Worm (Caenorhabditis elegans) whole organism, mixed stage, embryonic: Measurements from ENCODE around the gene daf-41.

Source experiments
- M03D4.4 ChIP-seq: sonication (generic microtip); optimal IDR thresholded peaks from 2 replicates; lab custom pipeline; 2017; ENCODE audit warnings: mild to moderate bottlenecking, missing genetic modification characterization, missing compliant biosample characterization
- bed-3 ChIP-seq: fragments of 200-800 bp; sonication (Bioruptor generic); optimal IDR thresholded peaks from 3 replicates; lab custom pipeline; 2018; ENCODE audit warnings: mild to moderate bottlenecking, missing genetic modification characterization, moderate library complexity, missing compliant biosample characterization
- blmp-1 ChIP-seq: fragments of 150-350 bp; optimal IDR thresholded peaks from 2 replicates; lab custom pipeline; 2014; ENCODE audit warnings: missing biosample characterization, missing genetic modification characterization
- ceh-39 ChIP-seq: fragments of 150-350 bp; optimal IDR thresholded peaks from 2 replicates; lab custom pipeline; 2014; ENCODE audit warnings: missing biosample characterization, missing genetic modification characterization
- ceh-43 ChIP-seq: fragments of 200-800 bp; sonication (Bioruptor generic); optimal IDR thresholded peaks from 2 replicates; lab custom pipeline; 2018; ENCODE audit warnings: mild to moderate bottlenecking, missing genetic modification characterization, moderate library complexity, missing compliant biosample characterization
- ces-1 ChIP-seq: fragments of 150-350 bp; optimal IDR thresholded peaks from 2 replicates; lab custom pipeline; 2014; ENCODE audit warnings: missing biosample characterization, missing genetic modification reagents, missing genetic modification characterization
- drap-1 ChIP-seq: fragments of 200-800 bp; sonication (Bioruptor generic); optimal IDR thresholded peaks from 3 replicates; lab custom pipeline; 2018; ENCODE audit warnings: mild to moderate bottlenecking, missing genetic modification characterization, missing compliant biosample characterization
- elt-1 ChIP-seq: sonication (generic microtip); optimal IDR thresholded peaks from 2 replicates; lab custom pipeline; 2017; ENCODE audit warnings: missing genetic modification characterization, mild to moderate bottlenecking, missing compliant biosample characterization, antibody characterized with exemption, moderate library complexity, borderline replicate concordance; ENCODE audit not compliant: insufficient read depth
- elt-3 ChIP-seq: fragments of 150-350 bp; optimal IDR thresholded peaks from 2 replicates; lab custom pipeline; 2014; ENCODE audit warnings: missing biosample characterization, missing genetic modification characterization
- flh-1 ChIP-seq: fragments of 200-800 bp; sonication (Bioruptor generic); optimal IDR thresholded peaks from 2 replicates; lab custom pipeline; 2018; ENCODE audit warnings: mild to moderate bottlenecking, missing genetic modification characterization, moderate library complexity, missing compliant biosample characterization
- ham-2 ChIP-seq: fragments of 200-800 bp; sonication (Bioruptor generic); optimal IDR thresholded peaks from 2 replicates; lab custom pipeline; 2018; ENCODE audit warnings: mild to moderate bottlenecking, missing genetic modification characterization, missing compliant biosample characterization
- hlh-1 ChIP-seq: fragments of 150-350 bp; optimal IDR thresholded peaks from 2 replicates; lab custom pipeline; 2014; ENCODE audit warnings: missing biosample characterization, missing genetic modification reagents, missing genetic modification characterization
- lin-13 ChIP-seq: fragments of 150-350 bp; optimal IDR thresholded peaks from 2 replicates; lab custom pipeline; 2014; ENCODE audit warnings: missing biosample characterization, missing genetic modification characterization
- mab-5 ChIP-seq: fragments of 150-350 bp; optimal IDR thresholded peaks from 2 replicates; lab custom pipeline; 2014; ENCODE audit warnings: missing biosample characterization, missing genetic modification characterization
- mls-2 ChIP-seq: sonication (generic microtip); optimal IDR thresholded peaks from 2 replicates; lab custom pipeline; 2016; ENCODE audit warnings: mild to moderate bottlenecking, missing genetic modification characterization, moderate library complexity, missing compliant biosample characterization
- nhr-12 ChIP-seq: fragments of 150-350 bp; optimal IDR thresholded peaks from 2 replicates; lab custom pipeline; 2014; ENCODE audit warnings: missing biosample characterization, missing genetic modification characterization
- nhr-2 ChIP-seq: fragments of 150-350 bp; optimal IDR thresholded peaks from 2 replicates; lab custom pipeline; 2014; ENCODE audit warnings: missing biosample characterization, missing genetic modification characterization
- nhr-237 ChIP-seq: fragments of 150-350 bp; optimal IDR thresholded peaks from 2 replicates; lab custom pipeline; 2014; ENCODE audit warnings: missing biosample characterization, missing genetic modification characterization
- nhr-28 ChIP-seq: fragments of 150-350 bp; optimal IDR thresholded peaks from 2 replicates; lab custom pipeline; 2014; ENCODE audit warnings: missing biosample characterization, missing genetic modification characterization
- nhr-76 ChIP-seq: sonication (generic microtip); optimal IDR thresholded peaks from 2 replicates; lab custom pipeline; 2017; ENCODE audit warnings: missing biosample characterization, missing genetic modification characterization
- pha-4 ChIP-seq: fragments of 150-350 bp; optimal IDR thresholded peaks from 2 replicates; lab custom pipeline; 2018; ENCODE audit warnings: missing biosample characterization, missing genetic modification reagents, missing genetic modification characterization
- sem-2 ChIP-seq: fragments of 200-800 bp; sonication (Bioruptor generic); optimal IDR thresholded peaks from 2 replicates; lab custom pipeline; 2018; ENCODE audit warnings: mild to moderate bottlenecking, missing genetic modification characterization, missing compliant biosample characterization
- snpc-4 ChIP-seq: fragments of 150-350 bp; optimal IDR thresholded peaks from 2 replicates; lab custom pipeline; 2014; ENCODE audit warnings: missing biosample characterization, missing genetic modification characterization
- sptf-1 ChIP-seq: sonication (generic microtip); optimal IDR thresholded peaks from 2 replicates; lab custom pipeline; 2017; ENCODE audit warnings: mild to moderate bottlenecking, missing genetic modification characterization, moderate library complexity, missing compliant biosample characterization
- tbx-8 ChIP-seq: fragments of 200-800 bp; sonication (Bioruptor generic); optimal IDR thresholded peaks from 2 replicates; lab custom pipeline; 2018; ENCODE audit warnings: mild to moderate bottlenecking, missing genetic modification characterization, moderate library complexity, missing compliant biosample characterization
- unc-120 ChIP-seq: sonication (generic microtip); optimal IDR thresholded peaks from 2 replicates; lab custom pipeline; 2017; ENCODE audit warnings: missing genetic modification characterization, missing compliant biosample characterization; ENCODE audit not compliant: poor library complexity, severe bottlenecking
- unc-39 ChIP-seq: fragments of 150-350 bp; optimal IDR thresholded peaks from 2 replicates; lab custom pipeline; 2014; ENCODE audit warnings: missing biosample characterization, missing genetic modification characterization
- unc-62 ChIP-seq: fragments of 150-350 bp; optimal IDR thresholded peaks from 2 replicates; lab custom pipeline; 2014; ENCODE audit warnings: missing biosample characterization, missing genetic modification reagents, missing genetic modification characterization
- zip-8 ChIP-seq: fragments of 150-350 bp; optimal IDR thresholded peaks from 2 replicates; lab custom pipeline; 2014; ENCODE audit warnings: missing biosample characterization, missing genetic modification characterization
- ztf-11 ChIP-seq: fragments of 150-350 bp; optimal IDR thresholded peaks from 2 replicates; lab custom pipeline; 2014; ENCODE audit warnings: missing biosample characterization, missing genetic modification characterization

The daf-41 gene

DNA sequence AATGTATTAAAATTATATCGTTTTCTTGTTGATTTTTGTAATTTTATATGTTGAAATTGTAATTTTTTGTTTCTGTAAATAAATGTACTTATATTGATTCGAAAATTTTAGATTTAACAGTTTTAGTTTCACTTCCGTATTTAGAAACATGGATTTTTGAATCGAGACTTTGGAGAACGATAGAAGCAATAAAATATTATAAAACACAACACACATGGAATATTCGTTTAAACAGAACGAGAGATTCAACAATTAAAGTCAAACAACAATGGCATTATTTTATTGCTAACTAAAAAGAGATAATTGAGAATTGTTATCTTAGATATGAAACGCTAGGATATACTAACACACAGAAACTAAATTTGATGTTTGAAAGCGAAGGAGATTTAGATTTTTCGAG lies 6.1 kb downstream of the daf-41 start:
- no peak for TF ChIP-seq unc-39 (tag; lab: Kevin White, UChicago)

DNA sequence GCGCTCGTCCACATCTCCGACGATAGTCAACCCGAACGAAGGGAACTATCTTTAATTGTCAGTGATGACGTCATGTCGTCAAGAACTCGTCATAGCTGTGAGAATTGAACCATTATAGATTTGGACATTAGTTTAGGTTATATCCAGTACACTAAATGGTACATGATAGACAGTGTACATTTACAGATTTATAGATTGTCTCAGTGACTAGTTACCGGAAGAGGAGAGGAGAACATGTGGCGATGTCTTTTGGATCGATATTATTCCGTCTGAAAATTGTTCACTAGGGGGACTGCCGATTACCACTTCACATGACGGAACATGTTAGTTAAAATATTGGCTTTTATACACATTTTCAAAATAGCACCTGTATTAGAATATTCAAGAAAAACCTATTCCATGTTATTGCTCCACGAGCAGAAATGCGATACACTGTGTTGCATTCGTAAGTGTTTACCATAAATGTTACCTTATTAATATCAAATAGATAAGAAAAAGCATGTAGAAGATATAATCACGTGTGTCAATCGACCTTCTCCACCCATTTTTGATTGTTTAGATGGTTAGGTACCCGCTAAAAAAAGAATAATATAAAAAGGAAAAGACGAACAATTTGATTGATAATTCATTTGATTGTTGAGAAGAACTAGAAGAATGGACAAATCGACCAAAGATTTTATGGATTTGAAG lies 7.2 kb downstream of the daf-41 start, which contains the start of gene ZC395.5:
Gene ZC395.5, plus strand, starts transcription at position 632 of the 690 bp plus-strand sequence.
- TF ChIP-seq zip-8 (peak; percentile 11), unc-39 (tag; lab: Kevin White, UChicago) (no peak)

DNA sequence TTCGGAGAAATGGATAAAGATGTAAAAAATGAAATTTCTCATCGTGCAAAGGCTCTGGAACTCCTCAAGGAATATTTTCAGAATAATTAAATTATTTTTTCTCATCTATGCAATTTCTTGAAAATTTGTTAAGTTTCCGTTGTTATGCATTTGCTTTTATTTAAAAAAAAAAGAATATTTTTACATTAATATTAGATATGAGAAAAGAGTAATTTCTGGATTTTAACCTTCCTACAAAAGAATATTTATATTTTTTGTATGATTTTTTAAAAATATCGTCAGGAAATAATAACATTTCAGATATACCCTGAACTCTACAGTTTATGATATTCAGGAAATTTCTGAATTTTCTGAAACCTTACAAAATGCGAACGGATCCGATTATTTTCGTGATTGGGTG lies 9.8 kb downstream of the daf-41 start, which contains the start of gene gro-1:
Gene gro-1, plus strand, starts transcription at position 301 of the 400 bp plus-strand sequence.
- TF ChIP-seq pha-4: no peak
- TF ChIP-seq sptf-1 (tag; lab: Kevin White, UChicago): no peak
- no peak for TF ChIP-seq hlh-1 (tag; lab: Kevin White, UChicago)
- no peak for TF ChIP-seq tbx-8
- TF ChIP-seq unc-120 (tag; lab: Kevin White, UChicago): no peak
- TF ChIP-seq snpc-4 (tag; lab: Kevin White, UChicago): no peak
- no peak for TF ChIP-seq nhr-76 (tag; lab: Kevin White, UChicago)
- no peak for TF ChIP-seq mab-5 (tag; lab: Kevin White, UChicago)
- no peak for TF ChIP-seq sem-2
- no peak for TF ChIP-seq elt-3 (tag; lab: Kevin White, UChicago)
- TF ChIP-seq nhr-28 (tag; lab: Kevin White, UChicago): no peak
- TF ChIP-seq nhr-237 (tag; lab: Kevin White, UChicago): no peak
- TF ChIP-seq drap-1: no peak
- no peak for TF ChIP-seq unc-62 (GFP tag; lab: Kevin White, UChicago)
- no peak for TF ChIP-seq ceh-39 (tag; lab: Kevin White, UChicago)
- no peak for TF ChIP-seq unc-39 (tag; lab: Kevin White, UChicago)
- no peak for TF ChIP-seq elt-1 (tag; lab: Kevin White, UChicago)
- TF ChIP-seq, all 35 proteins: peak for 0

DNA sequence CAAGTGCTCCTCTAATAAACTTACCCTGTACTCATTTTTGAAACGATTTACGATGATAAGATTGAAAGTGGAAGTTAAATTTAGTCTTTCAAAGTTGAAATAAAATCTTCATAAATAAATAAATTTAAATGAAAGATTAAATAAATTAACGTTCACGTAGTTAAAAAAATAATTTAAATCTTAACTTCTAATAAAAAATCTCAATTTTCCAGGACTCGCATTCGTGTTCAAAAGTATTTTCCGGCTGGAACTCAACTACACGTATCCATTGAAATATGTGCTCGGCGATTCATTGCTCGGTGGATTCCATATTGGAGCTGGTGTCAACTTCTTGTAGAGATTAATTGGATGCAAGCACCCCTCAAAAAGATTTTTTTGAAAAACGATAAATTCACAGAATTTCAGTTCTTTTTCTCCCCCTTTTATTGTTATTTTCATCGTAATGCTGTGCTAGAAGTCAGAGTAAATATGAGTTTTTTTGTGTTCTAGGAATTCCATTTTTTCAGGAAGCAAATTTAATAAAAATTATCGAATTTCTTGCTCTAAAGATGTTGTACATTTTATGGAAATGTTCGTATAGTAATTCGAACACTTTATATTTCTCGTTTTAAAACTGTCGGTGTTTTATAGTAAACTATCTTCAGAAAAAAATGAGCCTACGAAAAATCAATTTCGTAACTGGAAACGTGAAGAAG lies 11.1 kb downstream of the daf-41 start, which contains the start of the genes C34E10.9 and hap-1:
Gene C34E10.9, minus strand, starts transcription at position 101 of the 695 bp plus-strand sequence.
Gene hap-1, plus strand, starts transcription at position 645 of the 695 bp plus-strand sequence.
- TF ChIP-seq sem-2: no peak
- TF ChIP-seq hlh-1 (tag; lab: Kevin White, UChicago): no peak
- TF ChIP-seq mab-5 (tag; lab: Kevin White, UChicago): no peak
- no peak for TF ChIP-seq ces-1
- TF ChIP-seq nhr-12 (tag; lab: Kevin White, UChicago): no peak
- no peak for TF ChIP-seq ceh-39 (tag; lab: Kevin White, UChicago)
- no peak for TF ChIP-seq ceh-43 (GFP tag; lab: Kevin White, UChicago)
- no peak for TF ChIP-seq nhr-76 (tag; lab: Kevin White, UChicago)
- no peak for TF ChIP-seq ham-2 (GFP tag; lab: Kevin White, UChicago)
- TF ChIP-seq nhr-2 (tag; lab: Kevin White, UChicago): no peak
- TF ChIP-seq, all 35 proteins: peak for 0

DNA sequence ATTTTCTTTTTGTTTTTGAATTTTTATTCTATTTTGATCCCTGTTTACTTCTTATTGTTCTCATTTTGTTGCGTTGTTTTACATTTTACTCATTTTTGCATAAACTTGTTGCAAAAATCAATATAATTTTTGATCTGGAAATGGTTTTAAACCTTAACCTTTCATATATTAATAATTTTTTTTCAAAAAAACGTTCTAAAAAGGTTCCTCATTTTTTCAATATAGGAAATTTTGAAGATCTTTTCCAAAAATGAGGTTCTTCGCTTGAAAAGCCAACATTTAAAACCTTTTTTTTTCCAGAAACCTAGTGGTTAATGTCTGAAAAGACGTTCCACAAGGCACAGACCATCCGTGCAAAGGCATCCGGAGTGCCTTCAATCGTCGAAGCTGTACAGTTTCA lies 14.2 kb downstream of the daf-41 start, which contains the start of gene gop-3:
Gene gop-3, plus strand, starts transcription at position 301 of the 400 bp plus-strand sequence.
- TF ChIP-seq mab-5 (tag; lab: Kevin White, UChicago): no peak
- TF ChIP-seq snpc-4 (tag; lab: Kevin White, UChicago): no peak
- no peak for TF ChIP-seq ceh-43 (GFP tag; lab: Kevin White, UChicago)
- no peak for TF ChIP-seq hlh-1 (tag; lab: Kevin White, UChicago)
- no peak for TF ChIP-seq unc-39 (tag; lab: Kevin White, UChicago)
- TF ChIP-seq M03D4.4 (tag; lab: Kevin White, UChicago): no peak
- TF ChIP-seq tbx-8: no peak

DNA sequence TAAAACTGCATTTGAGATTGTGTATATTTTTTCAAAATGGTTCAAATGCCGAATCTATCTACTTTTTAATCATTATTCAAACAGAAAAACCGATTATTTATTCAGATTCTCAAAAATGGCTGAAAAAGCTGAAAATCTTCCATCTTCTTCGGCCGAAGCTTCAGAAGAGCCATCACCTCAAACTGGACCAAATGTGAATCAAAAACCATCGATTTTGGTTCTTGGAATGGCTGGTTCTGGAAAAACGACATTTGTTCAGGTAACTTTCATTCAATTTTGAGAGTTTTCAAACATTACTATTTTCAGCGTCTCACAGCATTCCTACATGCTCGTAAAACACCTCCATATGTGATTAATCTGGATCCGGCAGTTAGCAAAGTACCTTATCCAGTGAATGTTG lies 15.6 kb downstream of the daf-41 start, which contains the start of gene gop-2:
Gene gop-2, plus strand, starts transcription at position 106 of the 400 bp plus-strand sequence.
- TF ChIP-seq ceh-39 (tag; lab: Kevin White, UChicago) (no peak), nhr-2 (tag; lab: Kevin White, UChicago) (no peak), nhr-237 (tag; lab: Kevin White, UChicago) (no peak), flh-1 (GFP tag; lab: Kevin White, UChicago) (no peak), ztf-11 (tag; lab: Kevin White, UChicago) (no peak), nhr-12 (tag; lab: Kevin White, UChicago) (no peak), bed-3 (GFP tag; lab: Kevin White, UChicago) (no peak), blmp-1 (tag; lab: Kevin White, UChicago) (no peak), mls-2 (tag; lab: Kevin White, UChicago) (no peak), lin-13 (tag; lab: Kevin White, UChicago) (no peak), snpc-4 (tag; lab: Kevin White, UChicago) (no peak), ham-2 (GFP tag; lab: Kevin White, UChicago) (no peak), M03D4.4 (tag; lab: Kevin White, UChicago) (no peak)
- TF ChIP-seq, all 35 proteins: peak for 0
